Fruit fly (Drosophila melanogaster) whole organism, wandering third instar larva: ENCODE measurements around the gene Sf3b3.

Experiments used
- Dif ChIP-seq: fragments of 200-275, 200-300 bp; sonication (Bioruptor generic); optimal IDR thresholded peaks from 2 replicates; lab custom pipeline; 2018; ENCODE audit warnings: missing biosample characterization, missing genetic modification characterization; ENCODE audit not compliant: partially characterized antibody
- HLH106 ChIP-seq: fragments of 200-800 bp; optimal IDR thresholded peaks from 3 replicates; lab custom pipeline; 2019; ENCODE audit warnings: missing biosample characterization, mild to moderate bottlenecking, missing genetic modification characterization, moderate library complexity
- Hnf4 ChIP-seq: fragments of 200-800 bp; sonication (Bioruptor generic); optimal IDR thresholded peaks from 2 replicates; lab custom pipeline; 2016; ENCODE audit warnings: missing biosample characterization, mild to moderate bottlenecking, missing genetic modification characterization
- Jra ChIP-seq: sonication (Bioruptor generic); optimal IDR thresholded peaks from 2 replicates; lab custom pipeline; 2016; ENCODE audit warnings: missing biosample characterization, missing genetic modification characterization
- Myc ChIP-seq: fragments of >200 bp; optimal IDR thresholded peaks from 2 replicates; lab custom pipeline; 2017
- br ChIP-seq: fragments of 200-800 bp; sonication (Bioruptor generic); optimal IDR thresholded peaks from 2 replicates; lab custom pipeline; 2016; ENCODE audit warnings: missing biosample characterization, missing genetic modification characterization
- brk ChIP-seq: fragments of 200-800 bp; sonication (Bioruptor generic); optimal IDR thresholded peaks from 2 replicates; lab custom pipeline; 2016; ENCODE audit warnings: missing biosample characterization, mild to moderate bottlenecking, missing genetic modification characterization
- dmrt93B ChIP-seq: fragments of 200-800 bp; sonication (Bioruptor generic); optimal IDR thresholded peaks from 2 replicates; lab custom pipeline; 2018; ENCODE audit warnings: missing biosample characterization, mild to moderate bottlenecking, missing genetic modification characterization
- fru ChIP-seq: fragments of 200-800 bp; sonication (Bioruptor generic); optimal IDR thresholded peaks from 3 replicates; lab custom pipeline; 2016; ENCODE audit warnings: missing biosample characterization, mild to moderate bottlenecking, missing genetic modification characterization
- h ChIP-seq: fragments of 200-800 bp; sonication (Bioruptor generic); optimal IDR thresholded peaks from 3 replicates; lab custom pipeline; 2016; ENCODE audit warnings: missing biosample characterization, mild to moderate bottlenecking, missing genetic modification characterization
- pan ChIP-seq: fragments of >200 bp; optimal IDR thresholded peaks from 2 replicates; lab custom pipeline; 2017

DNA sequence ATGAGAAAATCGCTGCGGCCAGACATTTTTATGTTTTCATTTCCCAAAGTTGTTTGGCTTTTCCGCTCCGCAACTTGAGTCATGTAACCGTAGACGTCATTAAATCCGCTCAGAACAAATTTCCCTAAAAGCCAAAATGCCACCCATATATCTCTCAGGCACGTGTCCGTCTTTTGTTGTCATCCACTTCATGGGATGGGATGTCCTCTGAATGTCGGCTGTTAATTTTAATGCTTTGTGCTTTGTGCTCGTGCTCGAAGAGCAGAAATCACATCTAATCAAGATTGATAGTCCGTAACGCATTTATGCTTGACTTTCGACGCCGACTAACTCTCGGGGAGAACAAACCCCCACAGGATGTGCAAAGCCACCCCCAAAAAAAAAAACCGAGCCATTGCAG is 38.2 kb downstream of the Sf3b3 start:
- TF ChIP-seq Myc (lab: Kevin White, UChicago) (no peak), fru (GFP tag; lab: Kevin White, UChicago) (no peak), Hnf4 (no peak), Jra (GFP tag; lab: Kevin White, UChicago) (no peak), dmrt93B (GFP tag; lab: Kevin White, UChicago) (no peak), br (GFP tag; lab: Kevin White, UChicago) (no peak), HLH106 (tag; lab: Kevin White, UChicago) (no peak), h (no peak), brk (GFP tag; lab: Kevin White, UChicago) (no peak), pan (lab: Kevin White, UChicago) (no peak), Dif (no peak)
